Fruit fly (Drosophila melanogaster): ENCODE results near the gene loco.

The loco gene

DNA sequence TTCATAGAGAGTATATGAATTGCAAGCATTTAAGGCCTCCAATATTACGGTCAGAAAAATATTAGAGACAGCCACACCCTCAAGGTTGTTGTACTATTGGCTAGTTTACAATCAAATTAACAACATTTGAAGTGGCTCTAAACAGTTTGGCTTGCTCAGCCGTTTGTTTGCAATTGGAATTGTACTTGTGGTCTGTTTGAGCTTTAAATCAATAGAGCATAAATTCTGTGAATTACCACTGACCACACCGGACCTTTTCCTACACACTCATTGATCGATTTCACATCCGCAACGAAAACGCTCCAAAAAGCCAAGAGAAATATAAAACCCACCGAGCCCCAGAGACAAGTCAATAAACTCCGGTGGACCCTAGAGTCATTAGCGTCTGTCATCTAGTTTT, 65.6 kb downstream of the loco start (continued):
- TF ChIP-seq odd (GFP tag; optimal IDR thresholded peaks at IDR 0.05): peak; percentile 8
- TF ChIP-seq Bgb (GFP tag; IDR thresholded peaks at IDR 0.05; ENCODE audit: partially characterized antibody): no peak
- peak; percentile 17 for TF ChIP-seq CG15514 (GFP tag; optimal IDR thresholded peaks at IDR 0.05)
- no peak for TF ChIP-seq Myb (GFP tag; optimal IDR thresholded peaks at IDR 0.05)
- no peak for TF ChIP-seq CG14050 (GFP tag; IDR thresholded peaks at IDR 0.05)
- TF ChIP-seq CG14014 (GFP tag; IDR thresholded peaks at IDR 0.05): peak; percentile 41; the same call in 1 of the 2 replicates
- peak; percentile 38 for TF ChIP-seq CG17385 (GFP tag; optimal IDR thresholded peaks at IDR 0.05)
- no peak for TF ChIP-seq D (optimal IDR thresholded peaks at IDR 0.05)
- no peak for TF ChIP-seq D (GFP tag; optimal IDR thresholded peaks at IDR 0.05)
- no peak for TF ChIP-seq CG8290 (GFP tag; optimal IDR thresholded peaks at IDR 0.05)
- TF ChIP-seq CG8290 (tag; optimal IDR thresholded peaks at IDR 0.05): peak in 1 of 2 experiments; percentile 25
- peak; percentile 3 for TF ChIP-seq CoRest (tag; optimal IDR thresholded peaks at IDR 0.05)
- TF ChIP-seq salm (tag; optimal IDR thresholded peaks at IDR 0.05): no peak
- no peak for TF ChIP-seq Sry-δ (GFP tag; optimal IDR thresholded peaks at IDR 0.05)
- TF ChIP-seq knrl (GFP tag; IDR thresholded peaks at IDR 0.05; ENCODE audit: partially characterized antibody): no peak
- TF ChIP-seq CG33557 (GFP tag; optimal IDR thresholded peaks at IDR 0.05): peak; percentile 22
- peak; percentile 47 for TF ChIP-seq CG15601 (tag; optimal IDR thresholded peaks at IDR 0.05)
- TF ChIP-seq kni (GFP tag; optimal IDR thresholded peaks at IDR 0.05): peak; percentile 56
- peak in 1 of 2 experiments; percentile 7 for TF ChIP-seq Hr78 (GFP tag; optimal IDR thresholded peaks at IDR 0.05)
- no peak for TF ChIP-seq Atf6 (GFP tag; IDR thresholded peaks at IDR 0.05)
- peak; percentile 11 for TF ChIP-seq CG1233 (GFP tag; optimal IDR thresholded peaks at IDR 0.05)
- TF ChIP-seq gfzf (GFP tag; optimal IDR thresholded peaks at IDR 0.05): no peak
- no peak for TF ChIP-seq CG5953 (GFP tag; IDR thresholded peaks at IDR 0.05)
- TF ChIP-seq gsb (GFP tag; IDR thresholded peaks at IDR 0.05): no peak
- TF ChIP-seq repo (GFP tag; optimal IDR thresholded peaks at IDR 0.05): no peak
- TF ChIP-seq zen (tag; optimal IDR thresholded peaks at IDR 0.05): no peak
- TF ChIP-seq chinmo (GFP tag; IDR thresholded peaks at IDR 0.05; ENCODE audit: partially characterized antibody): no peak
- TF ChIP-seq CG12659 (GFP tag; optimal IDR thresholded peaks at IDR 0.05): peak; percentile 21
- no peak for TF ChIP-seq CG8281 (tag; optimal IDR thresholded peaks at IDR 0.05)
- peak; percentile 41 for TF ChIP-seq CG13296 (GFP tag; optimal IDR thresholded peaks at IDR 0.05)
- TF ChIP-seq ham (GFP tag; IDR thresholded peaks at IDR 0.05): no peak
- no peak for TF ChIP-seq CG8359 (GFP tag; optimal IDR thresholded peaks at IDR 0.05; ENCODE audit: borderline replicate concordance)
- TF ChIP-seq CG9609 (GFP tag; optimal IDR thresholded peaks at IDR 0.05): no peak
- peak; percentile 2 for TF ChIP-seq nau (GFP tag; optimal IDR thresholded peaks at IDR 0.05)
- TF ChIP-seq Rfx (GFP tag; IDR thresholded peaks at IDR 0.05): no peak
- TF ChIP-seq CG11723 (GFP tag; optimal IDR thresholded peaks at IDR 0.05): peak; percentile 18
- TF ChIP-seq C15 (GFP tag; IDR thresholded peaks at IDR 0.05): no peak
- TF ChIP-seq Ada2b (GFP tag; IDR thresholded peaks at IDR 0.05): no peak
- peak; percentile 2 for TF ChIP-seq Fer3 (tag; optimal IDR thresholded peaks at IDR 0.05)
- no peak for TF ChIP-seq insv (GFP tag; optimal IDR thresholded peaks at IDR 0.05)
- TF ChIP-seq Sox102F (GFP tag; optimal IDR thresholded peaks at IDR 0.05): no peak
- peak; percentile 14 for TF ChIP-seq Vsx1 (GFP tag; optimal IDR thresholded peaks at IDR 0.05)
- TF ChIP-seq Dad (GFP tag; optimal IDR thresholded peaks at IDR 0.05): no peak
- peak; percentile 15 for TF ChIP-seq sens (GFP tag)
- TF ChIP-seq CG2875 (GFP tag; optimal IDR thresholded peaks at IDR 0.05): peak; percentile 3
- no peak for TF ChIP-seq Mes4 (GFP tag; optimal IDR thresholded peaks at IDR 0.05)
- peak; percentile 26; the same call in 1 of the 2 replicates for TF ChIP-seq E2f2 (GFP tag; IDR thresholded peaks at IDR 0.05)
- TF ChIP-seq esg (GFP tag; conservative IDR thresholded peaks at IDR 0.05): no peak
- TF ChIP-seq ATbp (GFP tag; optimal IDR thresholded peaks at IDR 0.05): peak; percentile 64
- no peak for TF ChIP-seq CG30431 (GFP tag; optimal IDR thresholded peaks at IDR 0.05)
- TF ChIP-seq dmrt99B (tag; optimal IDR thresholded peaks at IDR 0.05): peak; percentile 13
